Fruit fly (Drosophila melanogaster) whole organism, adult: ENCODE results near the gene SP1173.

Experiments
- CG1620 ChIP-seq: fragments of 200-800 bp; sonication (Bioruptor generic); optimal IDR thresholded peaks from 2 replicates; lab custom pipeline; 2016; ENCODE audit warnings: missing biosample characterization, missing genetic modification characterization
- CG33017 ChIP-seq: fragments of 200-800 bp; sonication (Bioruptor generic); optimal IDR thresholded peaks from 2 replicates; lab custom pipeline; 2018; ENCODE audit warnings: missing biosample characterization, mild to moderate bottlenecking, missing genetic modification characterization, moderate library complexity
- CG5204 ChIP-seq: fragments of 200-800 bp; sonication (Bioruptor generic); optimal IDR thresholded peaks from 2 replicates; lab custom pipeline; 2016; ENCODE audit warnings: missing biosample characterization, missing genetic modification characterization
- CG7101 ChIP-seq: fragments of 200-800 bp; sonication (Bioruptor generic); optimal IDR thresholded peaks from 2 replicates; lab custom pipeline; 2018; ENCODE audit warnings: missing biosample characterization, mild to moderate bottlenecking, missing genetic modification characterization, moderate library complexity
- Hr96 ChIP-seq: fragments of 200-800 bp; sonication (Bioruptor generic); optimal IDR thresholded peaks from 2 replicates; lab custom pipeline; 2016; ENCODE audit warnings: missing biosample characterization, missing genetic modification characterization
- bab1 ChIP-seq: fragments of 200-800 bp; sonication (Bioruptor generic); optimal IDR thresholded peaks from 3 replicates; lab custom pipeline; 2019; ENCODE audit warnings: missing biosample characterization, mild to moderate bottlenecking, missing genetic modification characterization, moderate library complexity
- cic ChIP-seq: fragments of 200-800 bp; sonication (Bioruptor generic); optimal IDR thresholded peaks from 2 replicates; lab custom pipeline; 2017; ENCODE audit warnings: missing biosample characterization, mild to moderate bottlenecking, missing genetic modification characterization, moderate library complexity
- ovo ChIP-seq: fragments of 200-800 bp; sonication (Bioruptor generic); optimal IDR thresholded peaks from 2 replicates; lab custom pipeline; 2016; ENCODE audit warnings: missing biosample characterization, missing genetic modification characterization
- pad ChIP-seq: fragments of 200-800 bp; sonication (Bioruptor generic); optimal IDR thresholded peaks from 3 replicates; lab custom pipeline; 2017; ENCODE audit warnings: missing biosample characterization, missing genetic modification characterization, mild to moderate bottlenecking, moderate library complexity, missing genetic modification reagents
- tj ChIP-seq: fragments of 200-800 bp; sonication (Bioruptor generic); optimal IDR thresholded peaks from 3 replicates; lab custom pipeline; 2017; ENCODE audit warnings: missing biosample characterization, mild to moderate bottlenecking, missing genetic modification characterization, moderate library complexity

- peak; percentile 36 for TF ChIP-seq ovo (GFP tag; lab: Kevin White, UChicago)
- TF ChIP-seq CG5204 (GFP tag; lab: Kevin White, UChicago), result no peak
- TF ChIP-seq bab1, result peak; percentile 32
- peak; percentile 26 for TF ChIP-seq tj
- peak; percentile 16 for TF ChIP-seq CG1620
- no peak for TF ChIP-seq cic (GFP tag; lab: Kevin White, UChicago)
- TF ChIP-seq CG33017, result peak; percentile 72
- peak; percentile 65 for TF ChIP-seq CG7101
- TF ChIP-seq Hr96 (GFP tag; lab: Kevin White, UChicago), result peak; percentile 30
- TF ChIP-seq pad (GFP tag; lab: Kevin White, UChicago), result peak; percentile 47
These were observed 49.2 kb upstream of the SP1173 start, which contains the start of the genes velo and Sbds for dm6 chr3L:6752278-6753096.
